Worm (Caenorhabditis elegans): Measurements from ENCODE around the gene itsn-1.
"Not testable (repeated sequence)": the region's sequence is repeated elsewhere in the genome, so short reads cannot be mapped to it uniquely, and the experiment has no call there.

itsn-1 gene

DNA sequence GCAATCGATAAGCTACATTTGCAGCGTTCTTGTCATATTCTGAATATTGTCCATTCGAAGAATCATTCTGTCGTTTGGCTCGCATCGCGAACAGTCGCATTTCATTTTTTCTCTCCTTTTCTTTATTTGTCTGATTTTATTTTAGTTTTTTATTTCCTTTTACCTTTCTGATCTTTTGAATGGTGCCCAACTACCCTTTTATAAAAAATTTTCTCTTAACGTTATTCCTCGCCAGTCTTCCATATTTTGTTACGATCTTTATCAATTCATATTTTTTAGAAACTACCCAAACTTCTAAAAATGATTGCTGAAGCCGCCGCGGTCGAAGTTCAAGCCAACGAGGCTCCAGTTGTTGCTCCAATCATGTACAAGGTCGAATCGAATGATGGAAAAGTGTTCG lies 43.8 kb downstream of the itsn-1 start, which contains the start of gene skr-9:
TSS of gene skr-9 (plus strand) at position 301 of the 400 bp plus-strand sequence.
- TF ChIP-seq unc-62 (GFP tag; optimal IDR thresholded peaks at IDR 0.05): not testable (repeated sequence)

DNA sequence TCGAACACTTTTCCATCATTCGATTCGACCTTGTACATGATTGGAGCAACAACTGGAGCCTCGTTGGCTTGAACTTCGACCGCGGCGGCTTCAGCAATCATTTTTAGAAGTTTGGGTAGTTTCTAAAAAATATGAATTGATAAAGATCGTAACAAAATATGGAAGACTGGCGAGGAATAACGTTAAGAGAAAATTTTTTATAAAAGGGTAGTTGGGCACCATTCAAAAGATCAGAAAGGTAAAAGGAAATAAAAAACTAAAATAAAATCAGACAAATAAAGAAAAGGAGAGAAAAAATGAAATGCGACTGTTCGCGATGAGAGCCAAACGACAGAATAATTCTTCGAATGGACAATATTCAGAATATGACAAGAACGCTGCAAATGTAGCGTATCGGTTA lies 46.3 kb downstream of the itsn-1 start, which contains the start of gene skr-8:
TSS of gene skr-8 (minus strand) at position 101 of the 400 bp plus-strand sequence.
- not testable (repeated sequence) for TF ChIP-seq unc-62 (GFP tag; optimal IDR thresholded peaks at IDR 0.05)

- no peak for TF ChIP-seq unc-62 (GFP tag; optimal IDR thresholded peaks at IDR 0.05)
Measured at ce11 chrIV:17166974-17167373, 47.5 kb downstream of the itsn-1 start, which contains the start of gene skr-12. skr-12 (plus strand) TSS chrIV:17167274.

DNA sequence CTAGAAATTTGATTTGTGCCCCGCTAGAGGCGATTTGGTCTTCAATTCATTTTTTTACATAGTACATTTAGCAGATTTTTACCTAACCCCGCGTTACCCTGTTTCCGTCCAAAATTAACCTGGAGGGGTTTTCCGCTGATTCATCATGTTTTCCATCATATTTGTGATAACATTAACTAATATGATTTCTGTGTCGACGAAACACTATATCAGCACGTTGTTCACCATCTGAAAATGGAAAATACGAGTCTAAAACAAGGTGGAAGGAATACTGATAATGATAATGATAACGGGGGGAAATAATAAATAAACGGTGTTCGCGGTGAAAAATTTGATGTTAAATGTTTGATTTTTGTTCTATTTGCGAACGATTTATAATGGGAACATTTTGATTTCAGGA lies 52.2 kb downstream of the itsn-1 start:
- no peak for TF ChIP-seq unc-62 (GFP tag; optimal IDR thresholded peaks at IDR 0.05)

DNA sequence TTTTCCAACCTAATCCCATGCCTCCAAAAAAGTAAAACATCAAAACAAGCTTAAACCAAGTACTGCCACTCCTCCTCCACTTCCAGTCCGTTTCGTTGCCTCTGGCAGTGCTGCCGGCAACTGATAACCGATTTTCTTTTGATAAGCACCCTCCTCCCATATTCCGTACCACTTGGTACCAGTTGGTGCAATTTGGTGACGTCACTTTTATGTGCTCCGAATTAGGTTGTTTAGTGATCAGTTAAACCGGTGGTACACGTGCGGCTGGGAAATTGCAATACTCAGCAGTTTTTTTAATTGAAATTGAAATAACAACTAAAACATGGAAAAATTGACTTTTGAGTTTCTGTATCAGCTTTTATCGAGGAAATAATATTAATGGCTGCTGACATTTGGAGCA lies 54.6 kb downstream of the itsn-1 start:
- TF ChIP-seq unc-62 (GFP tag; optimal IDR thresholded peaks at IDR 0.05): no peak

ce11 chrIV:17174980-17175379 lies 55.5 kb downstream of the itsn-1 start:
- TF ChIP-seq unc-62 (GFP tag; optimal IDR thresholded peaks at IDR 0.05): no peak
